Worm (Caenorhabditis elegans): ENCODE data around the gene frm-8.

frm-8 gene

DNA sequence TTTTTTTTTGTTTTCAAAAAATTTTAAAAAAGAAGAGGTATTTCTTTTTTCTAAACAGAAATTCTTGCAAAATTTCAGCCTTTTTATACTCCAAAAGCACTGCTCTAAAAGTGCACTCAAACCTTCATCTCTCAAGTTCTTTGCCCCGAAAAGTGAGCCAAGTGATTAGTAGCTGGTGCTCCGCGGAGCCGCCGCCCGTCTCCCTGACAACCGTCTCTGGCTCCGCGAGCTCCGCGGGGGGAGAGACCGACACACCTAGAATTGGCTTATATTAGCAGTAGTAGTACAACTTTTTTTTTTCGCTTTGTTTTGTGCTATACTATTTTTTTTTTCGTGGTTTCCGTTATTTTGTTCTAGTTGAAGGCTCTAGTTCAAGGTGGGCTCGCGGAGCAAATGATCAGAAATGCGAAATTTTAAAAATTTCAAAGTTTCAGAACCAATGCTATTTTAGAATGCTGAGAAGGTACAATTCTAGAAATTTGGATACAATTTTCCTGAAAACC, 13.8 kb upstream of the frm-8 start, which contains the start of gene Y53G8AL.1:
TSS of gene Y53G8AL.1 (plus strand) at position 453 of the 503 bp plus-strand sequence.
- TF ChIP-seq ceh-43 (GFP tag; optimal IDR thresholded peaks at IDR 0.05) (no peak), unc-62 (GFP tag; optimal IDR thresholded peaks at IDR 0.05) (no peak), snpc-4 (tag; optimal IDR thresholded peaks at IDR 0.05) (no peak), ces-1 (GFP tag; optimal IDR thresholded peaks at IDR 0.05) (no peak)

DNA sequence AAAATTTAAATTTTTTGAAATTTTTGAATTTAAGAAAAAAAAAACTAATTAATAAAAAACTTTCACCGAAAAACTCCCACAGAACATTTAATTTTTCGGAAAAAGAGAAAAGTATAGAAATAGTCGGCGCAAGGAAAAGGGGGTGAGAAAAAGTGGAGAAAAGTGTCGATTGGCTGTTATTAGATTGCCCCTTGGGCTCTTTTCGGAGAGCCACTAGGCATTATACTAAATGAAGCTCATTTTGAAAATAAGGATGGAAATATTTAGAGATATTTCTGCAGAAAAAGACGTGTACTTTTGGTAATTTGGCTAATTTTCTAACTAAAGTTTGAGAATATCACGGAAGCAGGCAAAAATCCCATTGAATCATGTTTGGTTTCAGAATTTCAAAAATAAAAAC, 5.2 kb upstream of the frm-8 start:
- TF ChIP-seq M03D4.4 (tag; optimal IDR thresholded peaks at IDR 0.05) (no peak), pha-4 (tag; optimal IDR thresholded peaks at IDR 0.05) (no peak), ces-1 (GFP tag; optimal IDR thresholded peaks at IDR 0.05) (peak; percentile 93), sem-2 (GFP tag; optimal IDR thresholded peaks at IDR 0.05) (no peak), lsy-2 (tag; optimal IDR thresholded peaks at IDR 0.05) (no peak), nhr-12 (tag; optimal IDR thresholded peaks at IDR 0.05) (no peak)

DNA sequence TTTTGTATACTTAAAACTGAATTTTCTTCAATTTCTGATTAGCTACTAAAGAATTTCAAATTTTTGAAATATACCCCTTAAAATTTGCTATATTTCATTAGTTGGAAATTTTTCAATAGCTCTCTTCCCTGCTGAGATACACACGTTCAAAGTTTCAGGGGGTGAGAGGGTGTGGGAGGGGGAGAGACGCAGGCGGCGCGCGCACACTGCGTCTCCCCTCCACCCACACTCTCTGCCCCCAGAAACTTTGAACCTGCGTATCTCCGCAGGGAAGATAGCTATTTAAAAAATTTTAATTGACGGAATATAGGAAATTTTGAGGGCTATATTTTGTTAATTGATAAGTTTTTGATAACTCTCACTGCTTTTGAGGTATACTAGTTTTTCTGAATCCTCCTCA, 3.8 kb upstream of the frm-8 start:
- TF ChIP-seq ceh-43 (GFP tag; optimal IDR thresholded peaks at IDR 0.05), result no peak
- TF ChIP-seq snpc-4 (tag; optimal IDR thresholded peaks at IDR 0.05), result no peak
- TF ChIP-seq nhr-28 (tag; optimal IDR thresholded peaks at IDR 0.05), result no peak
- no peak for TF ChIP-seq nhr-237 (tag; optimal IDR thresholded peaks at IDR 0.05)
- TF ChIP-seq flh-1 (GFP tag; optimal IDR thresholded peaks at IDR 0.05), result no peak
- TF ChIP-seq unc-62 (GFP tag; optimal IDR thresholded peaks at IDR 0.05), result no peak
- TF ChIP-seq ceh-39 (tag; optimal IDR thresholded peaks at IDR 0.05), result no peak

DNA sequence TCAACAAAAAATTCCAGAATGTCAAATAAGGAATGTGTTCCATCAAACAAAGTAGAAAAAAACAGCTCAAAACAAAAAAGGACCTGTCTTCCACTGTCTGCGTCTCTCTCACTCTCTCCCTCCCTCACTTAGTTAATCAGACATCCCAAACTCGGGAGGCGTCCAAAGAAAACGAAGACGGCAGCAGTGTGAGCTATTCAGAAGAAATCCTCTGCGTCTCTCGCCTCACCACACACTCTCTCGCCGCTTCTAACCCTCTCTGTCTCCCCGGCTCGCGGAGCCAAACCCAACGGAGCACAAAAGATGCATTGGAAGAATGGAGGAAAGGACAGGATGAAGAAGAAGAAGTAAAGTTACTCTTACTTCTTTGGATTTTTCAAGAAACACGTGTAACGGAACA, 1.3 kb upstream of the frm-8 start:
- TF ChIP-seq unc-120 (tag; optimal IDR thresholded peaks at IDR 0.05; ENCODE audit: poor library complexity, severe bottlenecking), result peak; percentile 36
- no peak for TF ChIP-seq lin-13 (tag; optimal IDR thresholded peaks at IDR 0.05)
- TF ChIP-seq unc-39 (tag; optimal IDR thresholded peaks at IDR 0.05), result no peak
- no peak for TF ChIP-seq ztf-11 (tag; optimal IDR thresholded peaks at IDR 0.05)
- no peak for TF ChIP-seq mls-2 (tag; optimal IDR thresholded peaks at IDR 0.05)
- peak; percentile 77 for TF ChIP-seq ces-1 (GFP tag; optimal IDR thresholded peaks at IDR 0.05)
- peak; percentile 18 for TF ChIP-seq lsy-2 (tag; optimal IDR thresholded peaks at IDR 0.05)
- no peak for TF ChIP-seq ham-2 (GFP tag; optimal IDR thresholded peaks at IDR 0.05)
- no peak for TF ChIP-seq mep-1 (tag; optimal IDR thresholded peaks at IDR 0.05)
- TF ChIP-seq nhr-237 (tag; optimal IDR thresholded peaks at IDR 0.05), result no peak
- no peak for TF ChIP-seq drap-1 (GFP tag; optimal IDR thresholded peaks at IDR 0.05)

DNA sequence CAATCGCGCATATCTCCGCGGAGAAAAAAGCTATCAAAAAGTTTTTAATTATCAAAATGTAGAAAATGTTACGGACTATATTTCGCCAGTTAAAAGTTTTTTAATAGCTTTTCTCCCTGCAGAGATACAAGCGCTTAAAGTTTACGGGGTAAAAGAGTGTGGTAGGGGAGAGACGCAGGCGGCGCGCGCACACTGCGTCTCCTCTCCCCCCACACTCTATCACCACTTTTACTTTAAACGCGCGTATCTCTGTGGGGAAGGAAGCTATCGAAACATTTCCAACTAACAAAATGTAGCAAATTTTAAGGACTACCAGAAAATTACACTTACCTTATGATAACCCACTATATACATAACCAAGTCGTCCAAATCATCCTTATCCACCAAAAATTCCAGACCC, 15.4 kb downstream of the frm-8 start:
- TF ChIP-seq mep-1 (tag; optimal IDR thresholded peaks at IDR 0.05), result no peak
- no peak for TF ChIP-seq sptf-1 (tag; optimal IDR thresholded peaks at IDR 0.05)
- no peak for TF ChIP-seq ham-2 (GFP tag; optimal IDR thresholded peaks at IDR 0.05)
- no peak for TF ChIP-seq pha-4 (tag; optimal IDR thresholded peaks at IDR 0.05)
- no peak for TF ChIP-seq ceh-83 (GFP tag; optimal IDR thresholded peaks at IDR 0.05)
- TF ChIP-seq nhr-237 (tag; optimal IDR thresholded peaks at IDR 0.05), result no peak
- no peak for TF ChIP-seq drap-1 (GFP tag; optimal IDR thresholded peaks at IDR 0.05)
- TF ChIP-seq ces-1 (GFP tag; optimal IDR thresholded peaks at IDR 0.05), result no peak
- no peak for TF ChIP-seq nhr-2 (tag; optimal IDR thresholded peaks at IDR 0.05)
- no peak for TF ChIP-seq cnd-1 (tag; optimal IDR thresholded peaks at IDR 0.05)
- TF ChIP-seq M03D4.4 (tag; optimal IDR thresholded peaks at IDR 0.05), result no peak

DNA sequence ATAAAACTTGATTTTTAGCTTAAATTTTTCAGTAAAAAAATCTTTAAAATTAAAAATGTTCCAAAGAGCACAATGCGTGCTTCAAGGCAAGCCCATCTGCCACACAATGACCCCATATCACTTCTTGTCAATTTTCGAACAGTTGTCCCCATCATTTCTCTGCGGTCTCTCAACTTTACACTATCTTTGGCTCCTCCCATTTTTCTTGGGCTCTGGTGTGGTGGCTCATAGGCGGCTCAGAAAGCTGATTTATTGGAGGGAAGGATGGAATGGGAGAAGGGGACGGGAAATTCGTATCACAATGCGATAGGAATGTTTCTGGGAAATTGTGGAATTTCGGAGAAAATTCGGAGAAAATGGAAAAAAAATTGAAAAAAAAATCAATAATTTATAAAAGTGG, 18.4 kb downstream of the frm-8 start:
- TF ChIP-seq snpc-4 (tag; optimal IDR thresholded peaks at IDR 0.05) (no peak), M03D4.4 (tag; optimal IDR thresholded peaks at IDR 0.05) (no peak), mab-5 (tag; optimal IDR thresholded peaks at IDR 0.05) (peak; percentile 66), unc-120 (tag; optimal IDR thresholded peaks at IDR 0.05; ENCODE audit: poor library complexity, severe bottlenecking) (peak; percentile 87), lin-32 (GFP tag; optimal IDR thresholded peaks at IDR 0.05) (no peak), unc-62 (GFP tag; optimal IDR thresholded peaks at IDR 0.05) (peak; percentile 90), tbx-8 (GFP tag; optimal IDR thresholded peaks at IDR 0.05) (no peak), nhr-28 (tag; optimal IDR thresholded peaks at IDR 0.05) (no peak), mep-1 (tag; optimal IDR thresholded peaks at IDR 0.05) (no peak), cnd-1 (tag; optimal IDR thresholded peaks at IDR 0.05) (no peak), hlh-1 (tag; optimal IDR thresholded peaks at IDR 0.05) (peak; percentile 99), nhr-76 (tag; optimal IDR thresholded peaks at IDR 0.05) (no peak), ham-2 (GFP tag; optimal IDR thresholded peaks at IDR 0.05) (no peak), unc-39 (tag; optimal IDR thresholded peaks at IDR 0.05) (no peak), ceh-39 (tag; optimal IDR thresholded peaks at IDR 0.05) (no peak), nhr-237 (tag; optimal IDR thresholded peaks at IDR 0.05) (no peak)

Data from whole organism, mixed stage, embryonic.